Worm (Caenorhabditis elegans) whole organism, L2 larva: ENCODE results near the gene C10C6.7.
A peak's percentile ranks its signal among the peaks of the same experiment; 100 is the strongest.

Experiments used
- C34F6.9 ChIP-seq: fragments of 150-350 bp; optimal IDR thresholded peaks from 2 replicates; lab custom pipeline; 2014; ENCODE audit warnings: missing biosample characterization, missing genetic modification characterization
- F13H6.1 ChIP-seq: sonication (generic microtip); optimal IDR thresholded peaks from 2 replicates; lab custom pipeline; 2016; ENCODE audit warnings: missing genetic modification characterization, missing compliant biosample characterization
- Y55F3AM.14 ChIP-seq: fragments of 200-800 bp; sonication (Bioruptor generic); optimal IDR thresholded peaks from 2 replicates; lab custom pipeline; 2018; ENCODE audit warnings: mild to moderate bottlenecking, missing genetic modification characterization, missing compliant biosample characterization
- ZK546.5 ChIP-seq: sonication (generic microtip); optimal IDR thresholded peaks from 2 replicates; lab custom pipeline; 2017; ENCODE audit warnings: missing biosample characterization, missing genetic modification characterization
- ama-1 ChIP-seq: fragments of 150-350 bp; optimal IDR thresholded peaks from 2 replicates; lab custom pipeline; 2018; ENCODE audit warnings: inconsistent platforms
- blmp-1 ChIP-seq: sonication (generic microtip); optimal IDR thresholded peaks from 2 replicates; lab custom pipeline; 2017; ENCODE audit warnings: missing genetic modification characterization, mild to moderate bottlenecking, missing compliant biosample characterization, antibody characterized with exemption, moderate library complexity; ENCODE audit not compliant: insufficient read depth
- ceh-16 ChIP-seq: fragments of 150-350 bp; optimal IDR thresholded peaks from 2 replicates; lab custom pipeline; 2014; ENCODE audit warnings: missing biosample characterization, missing genetic modification characterization
- ceh-82 ChIP-seq: fragments of 150-350 bp; optimal IDR thresholded peaks from 2 replicates; lab custom pipeline; 2014; ENCODE audit warnings: missing biosample characterization, missing genetic modification characterization
- crh-2 ChIP-seq: sonication (generic microtip); optimal IDR thresholded peaks from 2 replicates; lab custom pipeline; 2017; ENCODE audit warnings: missing biosample characterization, missing genetic modification characterization
- elt-1 ChIP-seq: fragments of 150-350 bp; optimal IDR thresholded peaks from 2 replicates; lab custom pipeline; 2014; ENCODE audit warnings: missing biosample characterization, missing genetic modification characterization
- elt-3 ChIP-seq: sonication (generic microtip); optimal IDR thresholded peaks from 2 replicates; lab custom pipeline; 2017; ENCODE audit warnings: missing biosample characterization, missing genetic modification characterization
- fos-1 ChIP-seq: fragments of 150-350 bp; optimal IDR thresholded peaks from 2 replicates; lab custom pipeline; 2014; ENCODE audit warnings: missing biosample characterization, missing genetic modification characterization
- gmeb-1 ChIP-seq: fragments of 150-350 bp; optimal IDR thresholded peaks from 2 replicates; lab custom pipeline; 2014; ENCODE audit warnings: missing biosample characterization, missing genetic modification characterization
- lin-11 ChIP-seq: fragments of 150-350 bp; sonication (generic microtip); optimal IDR thresholded peaks from 2 replicates; lab custom pipeline; 2014; ENCODE audit warnings: missing biosample characterization, missing genetic modification characterization, inconsistent platforms, mixed read lengths
- lin-13 ChIP-seq: fragments of 150-350 bp; optimal IDR thresholded peaks from 2 replicates; lab custom pipeline; 2014; ENCODE audit warnings: missing biosample characterization, missing genetic modification reagents, missing genetic modification characterization
- lin-39 ChIP-seq: fragments of 150-350 bp; optimal IDR thresholded peaks from 2 replicates; lab custom pipeline; 2014; ENCODE audit warnings: missing biosample characterization, missing genetic modification reagents, missing genetic modification characterization
- lsy-2 ChIP-seq, 2 experiments: fragments of 150-350 bp in 1 of 2; sonication (generic microtip) in 1 of 2; optimal IDR thresholded peaks; 2 replicates each; lab custom pipeline; 2014 to 2017; ENCODE audit warnings: missing biosample characterization in 2 of 2, missing genetic modification characterization in 2 of 2
- mab-5 ChIP-seq: fragments of 150-350 bp; optimal IDR thresholded peaks from 2 replicates; lab custom pipeline; 2014; ENCODE audit warnings: missing biosample characterization, missing genetic modification characterization
- mbf-1 ChIP-seq: sonication (generic microtip); optimal IDR thresholded peaks from 2 replicates; lab custom pipeline; 2017; ENCODE audit warnings: missing biosample characterization, missing genetic modification characterization
- mdl-1 ChIP-seq, 2 experiments: fragments of 150-350 bp in 1 of 2; sonication (generic microtip) in 1 of 2; optimal IDR thresholded peaks; 2 replicates each; lab custom pipeline; 2017; ENCODE audit warnings: missing biosample characterization in 2 of 2, missing genetic modification characterization in 2 of 2
- nhr-10 ChIP-seq: sonication (generic microtip); optimal IDR thresholded peaks from 2 replicates; lab custom pipeline; 2017; ENCODE audit warnings: missing biosample characterization, missing genetic modification characterization
- nhr-12 ChIP-seq: fragments of 150-350 bp; optimal IDR thresholded peaks from 2 replicates; lab custom pipeline; 2014; ENCODE audit warnings: missing biosample characterization, missing genetic modification characterization
- nhr-129 ChIP-seq: fragments of 150-350 bp; optimal IDR thresholded peaks from 2 replicates; lab custom pipeline; 2014; ENCODE audit warnings: missing biosample characterization, missing genetic modification characterization
- nhr-21 ChIP-seq: fragments of 150-350 bp; optimal IDR thresholded peaks from 2 replicates; lab custom pipeline; 2014; ENCODE audit warnings: missing biosample characterization, missing genetic modification characterization
- nhr-23 ChIP-seq: fragments of 150-350 bp; optimal IDR thresholded peaks from 2 replicates; lab custom pipeline; 2014; ENCODE audit warnings: missing biosample characterization, missing genetic modification reagents, missing genetic modification characterization
- nhr-237 ChIP-seq: fragments of 150-350 bp; optimal IDR thresholded peaks from 2 replicates; lab custom pipeline; 2014; ENCODE audit warnings: missing biosample characterization, missing genetic modification characterization
- nhr-25 ChIP-seq: fragments of 150-350 bp; sonication (generic microtip); optimal IDR thresholded peaks from 3 replicates; lab custom pipeline; 2014; ENCODE audit warnings: missing biosample characterization, missing genetic modification characterization
- nhr-6 ChIP-seq: fragments of 150-350 bp; optimal IDR thresholded peaks from 2 replicates; lab custom pipeline; 2014; ENCODE audit warnings: missing biosample characterization, missing genetic modification characterization
- nhr-77 ChIP-seq: fragments of 150-350 bp; optimal IDR thresholded peaks from 2 replicates; lab custom pipeline; 2014; ENCODE audit warnings: missing biosample characterization, missing genetic modification characterization
- peb-1 ChIP-seq: fragments of 150-350 bp; optimal IDR thresholded peaks from 2 replicates; lab custom pipeline; 2014; ENCODE audit warnings: missing biosample characterization, missing genetic modification characterization
- sem-4 ChIP-seq: fragments of 150-350 bp; optimal IDR thresholded peaks from 2 replicates; lab custom pipeline; 2014; ENCODE audit warnings: missing biosample characterization, missing genetic modification reagents, missing genetic modification characterization
- skn-1 ChIP-seq: sonication (generic microtip); optimal IDR thresholded peaks from 2 replicates; lab custom pipeline; 2017; ENCODE audit warnings: missing biosample characterization, missing genetic modification characterization
- sma-3 ChIP-seq: sonication (generic microtip); optimal IDR thresholded peaks from 2 replicates; lab custom pipeline; 2016; ENCODE audit warnings: missing genetic modification reagents, missing genetic modification characterization, missing compliant biosample characterization
- sma-9 ChIP-seq, 2 experiments: fragments of 150-350 bp in 1 of 2; sonication (generic microtip) in 1 of 2; optimal IDR thresholded peaks; 2 replicates each; lab custom pipeline; 2014 to 2016; ENCODE audit warnings: missing genetic modification characterization in 2 of 2, mild to moderate bottlenecking in 1 of 2, missing biosample characterization in 1 of 2, missing compliant biosample characterization in 1 of 2, missing genetic modification reagents in 1 of 2, moderate library complexity in 1 of 2
- unc-39 ChIP-seq: fragments of 150-350 bp; optimal IDR thresholded peaks from 2 replicates; lab custom pipeline; 2014; ENCODE audit warnings: missing biosample characterization, missing genetic modification characterization
- unc-55 ChIP-seq: fragments of 150-350 bp; sonication (generic microtip); optimal IDR thresholded peaks from 3 replicates; lab custom pipeline; 2014; ENCODE audit warnings: missing biosample characterization, missing genetic modification reagents, missing genetic modification characterization
- ztf-1 ChIP-seq: fragments of 200-800 bp; sonication (Bioruptor generic); conservative IDR thresholded peaks from 2 replicates; pipeline ENCODE4 v1.3.6; 2022; ENCODE audit warnings: missing genetic modification characterization, missing compliant biosample characterization
- ztf-11 ChIP-seq: sonication (generic microtip); optimal IDR thresholded peaks from 2 replicates; lab custom pipeline; 2017; ENCODE audit warnings: missing biosample characterization, missing genetic modification characterization
- ztf-4 ChIP-seq: fragments of 150-350 bp; optimal IDR thresholded peaks from 2 replicates; lab custom pipeline; 2014; ENCODE audit warnings: missing biosample characterization, missing genetic modification characterization

Gene C10C6.7

DNA sequence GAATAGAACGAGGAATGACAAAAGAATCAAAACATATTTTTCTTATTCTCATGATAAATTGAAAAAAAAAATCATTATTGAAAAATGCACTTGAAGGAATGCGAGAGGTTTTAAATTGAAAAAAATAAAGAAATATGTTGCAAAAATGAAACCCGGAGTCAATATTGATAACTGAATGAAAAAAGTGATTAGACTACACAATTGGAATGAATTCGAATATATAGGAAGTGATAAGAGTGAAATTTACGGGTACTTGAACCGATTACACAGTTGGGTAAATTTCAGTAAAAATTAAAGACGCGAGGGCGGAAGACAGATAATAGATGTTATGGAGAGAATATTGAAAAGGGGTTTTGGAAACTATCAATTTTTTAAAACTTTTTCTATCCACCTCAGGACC, 21.8 kb upstream of the C10C6.7 start:
- TF ChIP-seq nhr-12 (tag; lab: Kevin White, UChicago) = no peak
- peak; percentile 73 for TF ChIP-seq fos-1
- TF ChIP-seq, all 48 proteins: peak for 1

DNA sequence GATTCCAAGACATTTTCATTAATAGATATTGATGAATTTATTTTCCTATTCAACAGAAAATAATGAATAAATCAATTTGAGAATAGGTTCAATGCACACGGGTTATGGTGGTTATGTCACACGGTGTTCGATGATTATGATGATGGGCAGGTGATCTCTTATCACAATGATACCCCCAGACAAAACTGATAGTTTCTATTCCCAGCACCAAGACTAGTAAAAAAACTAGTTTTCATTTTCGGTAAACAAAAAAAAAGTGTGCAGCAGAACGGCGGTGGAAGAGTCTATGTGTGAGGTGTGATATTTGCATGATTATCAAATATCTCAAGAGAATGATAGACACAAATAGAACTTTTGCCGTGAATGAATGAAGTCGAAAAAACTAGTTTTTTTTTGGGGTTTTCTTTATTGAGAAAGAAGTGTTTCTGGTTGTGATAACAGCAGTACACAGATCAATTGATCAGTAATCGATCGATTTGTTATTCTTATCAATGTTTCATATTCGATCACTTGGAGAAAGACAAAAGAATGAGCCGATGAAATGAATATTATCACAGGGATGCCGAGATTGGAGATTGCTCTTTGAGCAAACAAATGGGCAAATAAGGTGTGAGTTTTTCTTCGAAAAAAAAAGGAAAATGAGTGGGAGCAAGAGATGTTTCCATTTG, 20.7 kb upstream of the C10C6.7 start:
- TF ChIP-seq ztf-1 (GFP tag; lab: Robert Waterston, UW) = no peak
- TF ChIP-seq lin-39 (tag; lab: Kevin White, UChicago) = no peak
- peak; percentile 3 for TF ChIP-seq sma-9 (GFP tag; optimal IDR thresholded peaks at IDR 0.05; lab: Kevin White, UChicago)
- no peak for TF ChIP-seq sma-9 (tag; optimal IDR thresholded peaks at IDR 0.05; lab: Kevin White, UChicago)

DNA sequence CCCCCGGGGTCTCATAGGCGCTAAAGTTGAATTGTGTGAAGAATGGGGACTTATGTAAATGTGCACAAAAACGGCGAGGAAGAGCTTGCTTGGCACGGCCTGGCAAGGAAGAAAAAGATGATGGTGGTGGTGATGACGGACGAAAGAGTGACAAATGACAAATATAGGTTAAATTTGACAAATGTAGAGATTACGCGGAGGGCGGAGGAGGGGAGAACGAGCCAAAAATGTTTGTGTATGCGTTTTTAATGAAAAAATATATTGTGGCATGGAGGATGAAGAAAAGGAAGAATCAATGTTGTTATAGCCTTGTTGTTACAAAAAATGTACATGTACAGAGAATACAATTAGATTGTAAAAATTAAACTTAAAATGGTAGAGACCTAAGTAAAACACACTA, 19.5 kb upstream of the C10C6.7 start:
- TF ChIP-seq elt-1 (tag; lab: Kevin White, UChicago) (no peak), mab-5 (tag; lab: Kevin White, UChicago) (peak; percentile 32)

DNA sequence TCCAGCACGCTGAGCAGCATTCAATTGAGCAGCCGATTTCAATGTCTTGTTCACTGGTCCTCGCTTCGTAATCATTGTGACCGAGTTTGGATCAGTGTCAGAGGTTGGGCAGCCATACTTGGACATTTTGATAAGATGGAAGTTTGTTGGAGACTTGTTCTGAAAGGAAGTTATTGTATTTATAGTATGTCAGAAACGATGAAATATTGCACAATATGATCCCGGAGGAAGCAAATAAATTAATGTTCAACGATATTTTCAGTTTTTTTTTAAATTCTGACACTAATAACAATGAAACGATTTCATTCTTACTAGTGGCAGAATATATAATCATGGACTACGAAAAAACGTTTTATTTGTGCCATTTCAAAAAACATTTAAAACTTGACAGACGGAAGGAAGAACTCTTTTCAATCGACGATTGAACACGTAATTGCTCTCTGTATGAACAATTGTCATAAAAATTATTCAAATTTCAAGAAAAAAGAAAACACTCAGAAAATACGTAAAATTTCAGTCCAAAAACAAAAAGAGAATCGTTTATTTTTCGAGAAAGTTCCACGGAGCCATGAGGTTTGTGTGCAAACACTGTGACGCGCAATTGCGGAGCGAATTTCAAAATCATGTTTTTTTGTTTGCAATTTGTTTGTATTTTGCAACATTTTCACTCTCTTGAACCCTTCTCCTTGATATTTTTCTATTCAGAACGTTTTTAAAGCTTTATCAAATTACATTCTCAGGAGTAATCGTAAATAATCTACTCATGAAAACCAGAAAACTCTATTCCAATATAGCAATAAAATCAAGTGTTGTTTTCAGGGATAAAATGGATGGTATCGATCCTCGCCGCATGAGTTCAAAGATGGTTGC, 12.9 kb upstream of the C10C6.7 start, which contains the start of the genes mbf-1 and nse-4:
mbf-1 (minus strand) TSS at position 343 of the 870 bp plus-strand sequence.
nse-4 (plus strand) TSS at position 820 of the 870 bp plus-strand sequence.
- TF ChIP-seq ama-1 (lab: Kevin White, UChicago) (peak; percentile 67), gmeb-1 (tag; lab: Kevin White, UChicago) (peak; percentile 76), ceh-16 (tag; lab: Kevin White, UChicago) (no peak), nhr-237 (tag; lab: Kevin White, UChicago) (no peak), nhr-23 (tag; lab: Kevin White, UChicago) (no peak), nhr-25 (peak; percentile 39), ztf-4 (tag; lab: Kevin White, UChicago) (peak; percentile 48), mab-5 (tag; lab: Kevin White, UChicago) (no peak), mdl-1 (tag; optimal IDR thresholded peaks at IDR 0.05; lab: Kevin White, UChicago) (no peak), C34F6.9 (tag; lab: Kevin White, UChicago) (peak; percentile 94), sem-4 (tag; lab: Kevin White, UChicago) (peak; percentile 20), nhr-10 (tag; lab: Kevin White, UChicago) (no peak), elt-3 (tag; lab: Kevin White, UChicago) (no peak), nhr-129 (tag; lab: Kevin White, UChicago) (peak; percentile 65), nhr-6 (tag; lab: Kevin White, UChicago) (no peak), ZK546.5 (tag; lab: Kevin White, UChicago) (no peak), lin-13 (GFP tag; lab: Kevin White, UChicago) (peak; percentile 47), ztf-11 (tag; lab: Kevin White, UChicago) (no peak), peb-1 (tag; lab: Kevin White, UChicago) (no peak), lin-39 (tag; lab: Kevin White, UChicago) (no peak), skn-1 (tag; lab: Kevin White, UChicago) (peak; percentile 12), sma-9 (GFP tag; optimal IDR thresholded peaks at IDR 0.05; lab: Kevin White, UChicago) (peak; percentile 35), sma-9 (tag; optimal IDR thresholded peaks at IDR 0.05; lab: Kevin White, UChicago) (no peak), nhr-12 (tag; lab: Kevin White, UChicago) (no peak), nhr-77 (no peak), Y55F3AM.14 (GFP tag; lab: Kevin White, UChicago) (no peak), F13H6.1 (tag; lab: Kevin White, UChicago) (peak; percentile 23), lin-11 (tag; lab: Kevin White, UChicago) (no peak), unc-39 (tag; lab: Kevin White, UChicago) (no peak), blmp-1 (no peak), sma-3 (GFP tag; lab: Kevin White, UChicago) (peak; percentile 56), ceh-82 (tag; lab: Kevin White, UChicago) (no peak), fos-1 (peak; percentile 56), mbf-1 (tag; lab: Kevin White, UChicago) (no peak), lsy-2 (tag; optimal IDR thresholded peaks at IDR 0.05; lab: Kevin White, UChicago) (peak; percentile 59 to 80), nhr-21 (tag; lab: Kevin White, UChicago) (peak; percentile 7), crh-2 (tag; lab: Kevin White, UChicago) (peak; percentile 82), unc-55 (peak; percentile 71)
